Worm (Caenorhabditis elegans) whole organism, L4 larva: ENCODE results near the gene srz-56.
"Not testable (repeated sequence)": the region's sequence is repeated elsewhere in the genome, so short reads cannot be mapped to it uniquely, and the experiment has no call there.

Experiments used
- ama-1 ChIP-seq: fragments of 150-350 bp; optimal IDR thresholded peaks from 2 replicates; lab custom pipeline; 2014; ENCODE audit warnings: inconsistent platforms, mixed read lengths
- dve-1 ChIP-seq: sonication (generic microtip); optimal IDR thresholded peaks from 2 replicates; lab custom pipeline; 2017; ENCODE audit warnings: antibody characterized with exemption, mild to moderate bottlenecking, missing genetic modification characterization, missing compliant biosample characterization; ENCODE audit not compliant: insufficient read depth
- skn-1 ChIP-seq: fragments of 150-350 bp; optimal IDR thresholded peaks from 2 replicates; lab custom pipeline; 2014; ENCODE audit warnings: missing biosample characterization, missing genetic modification characterization
- unc-39 ChIP-seq: sonication (generic microtip); optimal IDR thresholded peaks from 2 replicates; lab custom pipeline; 2017; ENCODE audit warnings: missing biosample characterization, missing genetic modification characterization

ce11 chrIII:2261353-2261752, 20.8 kb downstream of the srz-56 start, which contains the start of gene fbxa-42:
- not testable (repeated sequence) for TF ChIP-seq unc-39; ama-1 (lab: Kevin White, UChicago); skn-1; dve-1
